Worm (Caenorhabditis elegans): Measurements from ENCODE around the gene C34C12.1.
A peak's percentile ranks its signal among the peaks of the same experiment; 100 is the strongest.

DNA sequence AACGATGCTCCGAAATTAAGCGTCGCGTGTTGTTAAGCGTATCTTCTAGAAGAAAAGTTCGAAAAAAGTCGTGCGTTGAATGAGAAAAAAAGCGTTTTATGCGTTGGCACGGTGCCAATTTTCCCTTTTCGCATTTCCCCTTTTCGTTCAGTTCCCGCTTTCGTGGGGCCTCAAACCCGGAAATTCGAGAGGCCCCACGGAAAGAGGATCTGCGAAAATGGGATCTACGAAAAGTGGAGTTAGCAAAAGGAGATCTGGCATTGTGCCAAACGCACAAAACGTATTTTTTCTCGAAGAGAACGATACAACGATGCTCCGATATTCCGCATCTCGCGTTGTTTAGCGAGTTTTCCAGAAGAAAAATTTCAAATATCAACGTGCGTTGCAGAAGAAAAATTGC lies 45.7 kb downstream of the C34C12.1 start:
- TF ChIP-seq D1046.2 (GFP tag; IDR thresholded peaks at IDR 0.05) (0 out of 2 replicates have a peak, but pooled peaks have one; percentile 22), zag-1 (tag; optimal IDR thresholded peaks at IDR 0.05) (no peak), nhr-41 (GFP tag; IDR thresholded peaks at IDR 0.05) (no peak), skn-1 (tag; optimal IDR thresholded peaks at IDR 0.05) (no peak), php-3 (GFP tag; IDR thresholded peaks at IDR 0.05) (no peak), fos-1 (tag; optimal IDR thresholded peaks at IDR 0.05) (no peak)

All from whole organism, L4 larva.